Worm (Caenorhabditis elegans) whole organism, mixed stage, embryonic: Measurements from ENCODE around the gene ZK377.15.

ENCODE experiments used
- blmp-1 ChIP-seq: fragments of 150-350 bp; optimal IDR thresholded peaks from 2 replicates; lab custom pipeline; 2014; ENCODE audit warnings: missing biosample characterization, missing genetic modification characterization
- ceh-39 ChIP-seq: fragments of 150-350 bp; optimal IDR thresholded peaks from 2 replicates; lab custom pipeline; 2014; ENCODE audit warnings: missing biosample characterization, missing genetic modification characterization
- elt-1 ChIP-seq: sonication (generic microtip); optimal IDR thresholded peaks from 2 replicates; lab custom pipeline; 2017; ENCODE audit warnings: missing genetic modification characterization, mild to moderate bottlenecking, missing compliant biosample characterization, antibody characterized with exemption, moderate library complexity, borderline replicate concordance; ENCODE audit not compliant: insufficient read depth
- lin-13 ChIP-seq: fragments of 150-350 bp; optimal IDR thresholded peaks from 2 replicates; lab custom pipeline; 2014; ENCODE audit warnings: missing biosample characterization, missing genetic modification characterization
- mep-1 ChIP-seq: fragments of 150-350 bp; optimal IDR thresholded peaks from 2 replicates; lab custom pipeline; 2017; ENCODE audit warnings: missing biosample characterization, missing genetic modification reagents, missing genetic modification characterization, inconsistent platforms
- nhr-12 ChIP-seq: fragments of 150-350 bp; optimal IDR thresholded peaks from 2 replicates; lab custom pipeline; 2014; ENCODE audit warnings: missing biosample characterization, missing genetic modification characterization
- nhr-237 ChIP-seq: fragments of 150-350 bp; optimal IDR thresholded peaks from 2 replicates; lab custom pipeline; 2014; ENCODE audit warnings: missing biosample characterization, missing genetic modification characterization
- nhr-76 ChIP-seq: sonication (generic microtip); optimal IDR thresholded peaks from 2 replicates; lab custom pipeline; 2017; ENCODE audit warnings: missing biosample characterization, missing genetic modification characterization
- pha-4 ChIP-seq: fragments of 150-350 bp; optimal IDR thresholded peaks from 2 replicates; lab custom pipeline; 2018; ENCODE audit warnings: missing biosample characterization, missing genetic modification reagents, missing genetic modification characterization
- snpc-4 ChIP-seq: fragments of 150-350 bp; optimal IDR thresholded peaks from 2 replicates; lab custom pipeline; 2014; ENCODE audit warnings: missing biosample characterization, missing genetic modification characterization
- unc-62 ChIP-seq: fragments of 150-350 bp; optimal IDR thresholded peaks from 2 replicates; lab custom pipeline; 2014; ENCODE audit warnings: missing biosample characterization, missing genetic modification reagents, missing genetic modification characterization
- ztf-11 ChIP-seq: fragments of 150-350 bp; optimal IDR thresholded peaks from 2 replicates; lab custom pipeline; 2014; ENCODE audit warnings: missing biosample characterization, missing genetic modification characterization

- no peak for TF ChIP-seq mep-1
- no peak for TF ChIP-seq nhr-237 (tag; lab: Kevin White, UChicago)
- TF ChIP-seq pha-4 = no peak
- TF ChIP-seq nhr-76 (tag; lab: Kevin White, UChicago) = no peak
- TF ChIP-seq nhr-12 (tag; lab: Kevin White, UChicago) = no peak
- TF ChIP-seq blmp-1 (tag; lab: Kevin White, UChicago) = no peak
- TF ChIP-seq lin-13 (tag; lab: Kevin White, UChicago) = no peak
- no peak for TF ChIP-seq unc-62 (GFP tag; lab: Kevin White, UChicago)
- no peak for TF ChIP-seq ceh-39 (tag; lab: Kevin White, UChicago)
- TF ChIP-seq snpc-4 (tag; lab: Kevin White, UChicago) = no peak
- TF ChIP-seq ztf-11 (tag; lab: Kevin White, UChicago) = no peak
- no peak for TF ChIP-seq elt-1 (tag; lab: Kevin White, UChicago)
These were observed at the start of gene ZK377.15, which contains the start of gene sax-3 for ce11 chrX:3465785-3466184.
